Fruit fly (Drosophila melanogaster) whole organism, larva: ENCODE results near the gene CG9377.

Experiments used
- noc ChIP-seq: fragments of 200-800 bp; sonication (Bioruptor generic); optimal IDR thresholded peaks from 3 replicates; lab custom pipeline; 2019; ENCODE audit warnings: missing biosample characterization, mild to moderate bottlenecking, missing genetic modification characterization, moderate library complexity

Gene CG9377

dm6 chr2L:13366109-13366747, 4.9 kb upstream of the CG9377 start, which contains the start of the genes Nnp-1 and Grx3:
Gene Nnp-1, minus strand, starts transcription at chr2L:13366189.
Gene Grx3, plus strand, starts transcription at chr2L:13366447.
- TF ChIP-seq noc, result no peak

dm6 chr2L:13362953-13363352, 1.6 kb upstream of the CG9377 start:
- no peak for TF ChIP-seq noc

dm6 chr2L:13354580-13355347, 6.6 kb downstream of the CG9377 start, which contains the start of gene CG9395:
Gene CG9395, minus strand, starts transcription at chr2L:13355073.
- TF ChIP-seq noc, result no peak

dm6 chr2L:13349237-13349902, 12.0 kb downstream of the CG9377 start:
- TF ChIP-seq noc, result no peak

dm6 chr2L:13347473-13347872, 13.9 kb downstream of the CG9377 start, which contains the start of gene CG16826:
Gene CG16826, plus strand, starts transcription at chr2L:13347773.
- no peak for TF ChIP-seq noc

- no peak for TF ChIP-seq noc
Observed at dm6 chr2L:13332736-13333135, 28.6 kb downstream of the CG9377 start.

- TF ChIP-seq noc, result no peak
Observed at dm6 chr2L:13331868-13332544, 29.4 kb downstream of the CG9377 start.

dm6 chr2L:13331021-13331420, 30.3 kb downstream of the CG9377 start, which contains the start of gene hbt:
Gene hbt, minus strand, starts transcription at chr2L:13331121.
- no peak for TF ChIP-seq noc

dm6 chr2L:13325823-13326222, 35.5 kb downstream of the CG9377 start:
- no peak for TF ChIP-seq noc
